Fruit fly (Drosophila melanogaster) whole organism, embryonic: ENCODE measurements around the gene CG14851.
A peak's percentile ranks its signal among the peaks of the same experiment; 100 is the strongest.

Experiments used
- CG10267 ChIP-seq: fragments of 200-800 bp; sonication (Bioruptor generic); optimal IDR thresholded peaks from 2 replicates; lab custom pipeline; 2018; ENCODE audit warnings: missing biosample characterization, mild to moderate bottlenecking, missing genetic modification characterization, moderate library complexity
- CG10431 ChIP-seq: fragments of 200-800 bp; sonication (Bioruptor generic); optimal IDR thresholded peaks from 3 replicates; lab custom pipeline; 2018; ENCODE audit warnings: missing biosample characterization, mild to moderate bottlenecking, missing genetic modification characterization
- CG12219 ChIP-seq: fragments of 200-800 bp; sonication (Bioruptor generic); optimal IDR thresholded peaks from 3 replicates; lab custom pipeline; 2018; ENCODE audit warnings: missing biosample characterization, mild to moderate bottlenecking, missing genetic modification characterization
- CG1529 ChIP-seq: fragments of 200-800 bp; sonication (Bioruptor generic); optimal IDR thresholded peaks from 3 replicates; lab custom pipeline; 2018; ENCODE audit warnings: missing biosample characterization, missing genetic modification characterization
- CG17612 ChIP-seq: fragments of 200-800 bp; sonication (Bioruptor generic); IDR thresholded peaks from 2 replicates; pipeline ENCODE4 v1.3.6; 2022; ENCODE audit warnings: missing biosample characterization, missing genetic modification characterization
- CG32767 ChIP-seq: fragments of 200-800 bp; sonication (Bioruptor generic); IDR thresholded peaks from 2 replicates; pipeline ENCODE4 v1.3.6; 2022; ENCODE audit warnings: missing biosample characterization, missing genetic modification characterization
- CG4328 ChIP-seq: fragments of 200-800 bp; sonication (Bioruptor generic); optimal IDR thresholded peaks from 3 replicates; lab custom pipeline; 2017; ENCODE audit warnings: missing biosample characterization, missing genetic modification reagents, missing genetic modification characterization
- CG4360 ChIP-seq: fragments of 200-800 bp; sonication (Bioruptor generic); IDR thresholded peaks from 2 replicates; pipeline ENCODE4 v1.3.6; 2022; ENCODE audit warnings: missing biosample characterization, missing genetic modification characterization
- CG4404 ChIP-seq: fragments of 200-800 bp; sonication (Bioruptor generic); IDR thresholded peaks from 2 replicates; pipeline ENCODE4 v1.3.6; 2022; ENCODE audit warnings: missing biosample characterization, missing genetic modification characterization
- CG4617 ChIP-seq: fragments of 200-800 bp; sonication (Bioruptor generic); optimal IDR thresholded peaks from 3 replicates; lab custom pipeline; 2016; ENCODE audit warnings: missing biosample characterization, missing genetic modification characterization, borderline replicate concordance
- CG5953 ChIP-seq: fragments of 200-800 bp; sonication (Bioruptor generic); IDR thresholded peaks from 2 replicates; pipeline ENCODE4 v1.3.6; 2022; ENCODE audit warnings: missing biosample characterization, missing genetic modification characterization
- CG8944 ChIP-seq: fragments of 200-800 bp; sonication (Bioruptor generic); optimal IDR thresholded peaks from 3 replicates; lab custom pipeline; 2016; ENCODE audit warnings: missing biosample characterization, missing genetic modification characterization
- CG9437 ChIP-seq: fragments of 200-800 bp; sonication (Bioruptor generic); optimal IDR thresholded peaks from 2 replicates; lab custom pipeline; 2018; ENCODE audit warnings: missing biosample characterization, mild to moderate bottlenecking, missing genetic modification characterization
- CkIIα-i1 ChIP-seq: fragments of 200-800 bp; sonication (Bioruptor generic); IDR thresholded peaks from 2 replicates; pipeline ENCODE4 v1.3.6; 2022; ENCODE audit warnings: missing biosample characterization, missing genetic modification characterization
- Doc2 ChIP-seq: fragments of 200-800 bp; sonication (Bioruptor generic); IDR thresholded peaks from 2 replicates; pipeline ENCODE4 v1.3.6; 2022; ENCODE audit warnings: missing biosample characterization, missing genetic modification characterization
- Gug ChIP-seq: fragments of 200-800 bp; sonication (Bioruptor generic); IDR thresholded peaks from 4 replicates; pipeline ENCODE4 v1.3.6; 2022; ENCODE audit warnings: missing biosample characterization, missing genetic modification characterization
- HLH3B ChIP-seq: fragments of 200-800 bp; sonication (Bioruptor generic); IDR thresholded peaks from 2 replicates; pipeline ENCODE4 v1.3.6; 2022; ENCODE audit warnings: missing biosample characterization, missing genetic modification characterization
- Hey ChIP-seq: fragments of 200-800 bp; sonication (Bioruptor generic); optimal IDR thresholded peaks from 3 replicates; lab custom pipeline; 2018; ENCODE audit warnings: missing biosample characterization, mild to moderate bottlenecking, missing genetic modification characterization
- Lim3 ChIP-seq: fragments of 200-800 bp; sonication (Bioruptor generic); IDR thresholded peaks from 2 replicates; pipeline ENCODE4 v1.3.6; 2022; ENCODE audit warnings: missing biosample characterization, missing genetic modification characterization
- Sox100B ChIP-seq: fragments of 200-800 bp; sonication (Bioruptor generic); optimal IDR thresholded peaks from 3 replicates; lab custom pipeline; 2018; ENCODE audit warnings: missing biosample characterization, mild to moderate bottlenecking, missing genetic modification characterization
- Sry-β ChIP-seq: fragments of 200-800 bp; sonication (Bioruptor generic); optimal IDR thresholded peaks from 2 replicates; lab custom pipeline; 2018; ENCODE audit warnings: missing biosample characterization, mild to moderate bottlenecking, missing genetic modification characterization, moderate library complexity
- Xbp1 ChIP-seq: fragments of 200-800 bp; sonication (Bioruptor generic); optimal IDR thresholded peaks from 3 replicates; lab custom pipeline; 2016; ENCODE audit warnings: missing biosample characterization, mild to moderate bottlenecking, missing genetic modification characterization
- aop ChIP-seq: fragments of 200-800 bp; sonication (Bioruptor generic); IDR thresholded peaks from 2 replicates; pipeline ENCODE4 v1.3.6; 2022; ENCODE audit warnings: missing biosample characterization, missing genetic modification characterization
- ase ChIP-seq: fragments of 200-800 bp; sonication (Bioruptor generic); IDR thresholded peaks from 3 replicates; pipeline ENCODE4 v1.3.6; 2022; ENCODE audit warnings: missing biosample characterization, missing genetic modification characterization
- bbx ChIP-seq: fragments of 200-800 bp; sonication (Bioruptor generic); IDR thresholded peaks from 2 replicates; pipeline ENCODE4 v1.3.6; 2022; ENCODE audit warnings: missing biosample characterization, missing genetic modification characterization; ENCODE audit not compliant: partially characterized antibody
- chif ChIP-seq, 2 experiments: fragments of 200-800 bp; sonication (Bioruptor generic); optimal IDR thresholded peaks; 3 replicates each; lab custom pipeline; 2016; ENCODE audit warnings: missing biosample characterization in 2 of 2, missing genetic modification characterization in 2 of 2
- crol ChIP-seq: fragments of 200-800 bp; sonication (Bioruptor generic); IDR thresholded peaks from 2 replicates; pipeline ENCODE4 v1.3.6; 2022; ENCODE audit warnings: missing biosample characterization, missing genetic modification characterization
- cwo ChIP-seq: fragments of 200-800 bp; sonication (Bioruptor generic); optimal IDR thresholded peaks from 3 replicates; lab custom pipeline; 2017; ENCODE audit warnings: missing biosample characterization, missing genetic modification characterization, mild to moderate bottlenecking, moderate library complexity, missing genetic modification reagents
- gce ChIP-seq: fragments of 200-800 bp; sonication (Bioruptor generic); IDR thresholded peaks from 3 replicates; pipeline ENCODE4 v1.3.6; 2022; ENCODE audit warnings: missing biosample characterization, missing genetic modification characterization
- grn ChIP-seq: fragments of 200-800 bp; sonication (Bioruptor generic); optimal IDR thresholded peaks from 3 replicates; lab custom pipeline; 2017; ENCODE audit warnings: missing biosample characterization, missing genetic modification characterization
- gro ChIP-seq: fragments of 200-800 bp; sonication (Bioruptor generic); optimal IDR thresholded peaks from 2 replicates; lab custom pipeline; 2016; ENCODE audit warnings: missing biosample characterization, missing genetic modification characterization
- hkb ChIP-seq, 2 experiments: fragments of 200-800 bp in 1 of 2; fragments of >200 bp in 1 of 2; sonication (Bioruptor generic) in 1 of 2; IDR thresholded peaks in 1 of 2; optimal IDR thresholded peaks in 1 of 2; 2 replicates each; pipeline versions ENCODE4 v1.3.6 to Lab custom; 2017 to 2022; ENCODE audit warnings: missing biosample characterization in 1 of 2, missing genetic modification characterization in 1 of 2
- ind ChIP-seq: fragments of 200-800 bp; sonication (Bioruptor generic); optimal IDR thresholded peaks from 3 replicates; lab custom pipeline; 2016; ENCODE audit warnings: missing biosample characterization, missing genetic modification characterization
- klu ChIP-seq: fragments of 200-800 bp; sonication (Bioruptor generic); IDR thresholded peaks from 2 replicates; pipeline ENCODE4 v1.3.6; 2022; ENCODE audit warnings: missing biosample characterization, missing genetic modification characterization
- kni ChIP-seq: fragments of 200-800 bp; sonication (Bioruptor generic); optimal IDR thresholded peaks from 3 replicates; lab custom pipeline; 2017; ENCODE audit warnings: mild to moderate bottlenecking, missing biosample characterization, missing genetic modification reagents, missing genetic modification characterization
- lola ChIP-seq, 3 experiments: fragments of >200 bp in 2 of 3; fragments of 200-800 bp in 1 of 3; sonication (Bioruptor generic) in 1 of 3; optimal IDR thresholded peaks; 2 replicates each; lab custom pipeline; 2017 to 2019; ENCODE audit warnings: missing biosample characterization in 3 of 3, missing genetic modification characterization in 3 of 3, mild to moderate bottlenecking in 1 of 3, moderate library complexity in 1 of 3
- pb ChIP-seq: fragments of 200-800 bp; sonication (Bioruptor generic); optimal IDR thresholded peaks from 3 replicates; lab custom pipeline; 2016; ENCODE audit warnings: missing biosample characterization, missing genetic modification characterization
- prd ChIP-seq, 3 experiments: fragments of >200 bp in 2 of 3; fragments of 200-800 bp in 1 of 3; sonication (Bioruptor generic) in 1 of 3; optimal IDR thresholded peaks in 2 of 3; IDR thresholded peaks in 1 of 3; 2 replicates in 2 of 3; 3 replicates in 1 of 3; pipeline versions ENCODE4 v1.3.6 to Lab custom; 2017 to 2022; ENCODE audit warnings: missing biosample characterization in 1 of 3, missing genetic modification characterization in 1 of 3
- ro ChIP-seq: fragments of 200-800 bp; sonication (Bioruptor generic); IDR thresholded peaks from 2 replicates; pipeline ENCODE4 v1.3.6; 2022; ENCODE audit warnings: missing biosample characterization, missing genetic modification characterization
- shn ChIP-seq: fragments of 200-800 bp; sonication (Bioruptor generic); optimal IDR thresholded peaks from 3 replicates; lab custom pipeline; 2016; ENCODE audit warnings: missing biosample characterization, missing genetic modification characterization
- sim ChIP-seq: fragments of 200-800 bp; sonication (Bioruptor generic); IDR thresholded peaks from 2 replicates; pipeline ENCODE4 v1.3.6; 2022; ENCODE audit warnings: missing biosample characterization, missing genetic modification characterization
- slbo ChIP-seq: fragments of 200-800 bp; sonication (Bioruptor generic); IDR thresholded peaks from 2 replicates; pipeline ENCODE4 v1.3.6; 2022; ENCODE audit warnings: missing biosample characterization, missing genetic modification characterization
- slp2 ChIP-seq: fragments of 200-800 bp; sonication (Bioruptor generic); optimal IDR thresholded peaks from 2 replicates; lab custom pipeline; 2016; ENCODE audit warnings: missing biosample characterization, missing genetic modification characterization
- so ChIP-seq: fragments of 200-800 bp; sonication (Bioruptor generic); IDR thresholded peaks from 3 replicates; pipeline ENCODE4 v1.3.6; 2022; ENCODE audit warnings: missing biosample characterization, missing genetic modification characterization
- stwl ChIP-seq: fragments of 200-800 bp; sonication (Bioruptor generic); optimal IDR thresholded peaks from 3 replicates; lab custom pipeline; 2018; ENCODE audit warnings: missing biosample characterization, mild to moderate bottlenecking, missing genetic modification characterization, moderate library complexity
- tgo ChIP-seq: fragments of 200-800 bp; sonication (Bioruptor generic); IDR thresholded peaks from 3 replicates; pipeline ENCODE4 v1.3.6; 2022; ENCODE audit warnings: missing biosample characterization, missing genetic modification characterization
- tll ChIP-seq, 2 experiments: fragments of 200-800 bp in 1 of 2; fragments of >200 bp in 1 of 2; sonication (Bioruptor generic) in 1 of 2; optimal IDR thresholded peaks; 2 replicates each; lab custom pipeline; 2017 to 2019; ENCODE audit warnings: missing biosample characterization in 2 of 2, missing genetic modification characterization in 2 of 2, mild to moderate bottlenecking in 1 of 2, moderate library complexity in 1 of 2
- unc-4 ChIP-seq: fragments of 200-800 bp; sonication (Bioruptor generic); IDR thresholded peaks from 2 replicates; pipeline ENCODE4 v1.3.6; 2022; ENCODE audit warnings: missing biosample characterization, missing genetic modification characterization; ENCODE audit not compliant: partially characterized antibody

CG14851 gene

DNA sequence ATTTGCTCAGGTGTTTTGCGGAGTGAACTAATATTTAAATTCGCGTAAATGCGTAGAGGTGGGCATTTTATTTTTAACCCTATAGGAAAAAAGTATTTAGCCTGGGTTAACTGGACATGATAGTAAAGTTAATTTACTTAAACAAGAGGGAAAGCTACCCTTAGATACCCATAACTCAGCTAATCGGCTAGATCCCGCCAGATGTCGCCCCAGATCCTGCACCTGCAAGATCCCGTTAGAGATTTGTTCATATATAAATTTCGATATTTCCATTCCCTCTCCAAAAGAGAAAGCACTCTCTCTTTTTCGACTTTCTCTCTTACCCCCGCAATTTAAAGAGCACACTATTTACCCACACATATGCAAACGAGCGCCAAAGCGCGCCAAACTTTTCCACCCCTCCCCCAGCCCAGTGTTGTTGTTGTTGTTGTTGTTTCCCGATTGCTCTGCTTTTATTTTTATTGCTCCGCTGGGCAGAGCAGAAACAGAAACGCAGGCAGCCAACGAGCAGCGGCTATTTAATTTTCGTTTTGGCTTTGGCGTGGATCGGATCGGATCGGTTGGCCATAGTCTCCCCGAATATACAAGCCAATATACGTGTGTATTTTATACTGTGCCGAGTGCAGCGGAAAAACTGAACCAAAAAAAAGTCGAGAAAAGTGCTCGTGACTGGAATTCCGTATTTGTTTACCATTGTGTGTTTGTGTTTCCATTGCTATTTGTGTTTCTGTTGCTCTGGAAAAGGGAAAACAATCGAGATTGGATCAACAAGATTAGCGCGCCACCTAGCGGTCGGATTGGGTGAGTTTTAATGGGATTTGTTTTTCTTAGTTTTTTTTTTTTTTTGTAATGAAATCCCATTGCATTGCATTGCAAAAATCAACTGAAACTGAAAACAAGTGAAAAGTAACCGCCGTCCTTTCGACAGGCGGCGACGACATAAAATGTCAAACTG is 14.8 kb downstream of the CG14851 start, which contains the start of gene stumps (continued):
- TF ChIP-seq CG12219 (GFP tag; lab: Kevin White, UChicago) (no peak), shn (GFP tag; lab: Kevin White, UChicago) (no peak), unc-4 (GFP tag; lab: Robert Waterston, UW) (no peak), Sry-β (no peak), chif (GFP tag; optimal IDR thresholded peaks at IDR 0.05; lab: Kevin White, UChicago) (no peak), CG5953 (GFP tag; lab: Robert Waterston, UW) (no peak), ase (no peak), ind (no peak), prd (optimal IDR thresholded peaks at IDR 0.05; lab: Kevin White, UChicago) (no peak), prd (GFP tag; IDR thresholded peaks at IDR 0.05; lab: Robert Waterston, UW) (no peak), Gug (no peak), CG1529 (GFP tag; lab: Kevin White, UChicago) (no peak), CG10431 (GFP tag; lab: Kevin White, UChicago) (peak; percentile 25), cwo (GFP tag; lab: Kevin White, UChicago) (no peak), kni (GFP tag; lab: Kevin White, UChicago) (peak; percentile 85), pb (no peak), slp2 (GFP tag; lab: Kevin White, UChicago) (no peak), HLH3B (no peak), hkb (optimal IDR thresholded peaks at IDR 0.05; lab: Kevin White, UChicago) (no peak), hkb (GFP tag; IDR thresholded peaks at IDR 0.05; lab: Robert Waterston, UW) (peak; percentile 28; the same call in 1 of the 2 replicates), CG17612 (GFP tag; lab: Robert Waterston, UW) (no peak), Sox100B (GFP tag; lab: Kevin White, UChicago) (peak; percentile 20), CG4328 (GFP tag; lab: Kevin White, UChicago) (no peak), sim (GFP tag; lab: Robert Waterston, UW) (no peak), klu (GFP tag; lab: Robert Waterston, UW) (no peak), Doc2 (no peak), CG10267 (tag; lab: Kevin White, UChicago) (no peak), Xbp1 (GFP tag; lab: Kevin White, UChicago) (no peak), aop (GFP tag; lab: Robert Waterston, UW) (no peak), CG4360 (GFP tag; lab: Robert Waterston, UW) (peak; percentile 89), crol (GFP tag; lab: Robert Waterston, UW) (peak; percentile 84), Lim3 (no peak), gce (no peak), gro (no peak), CG9437 (GFP tag; lab: Kevin White, UChicago) (no peak), stwl (tag; lab: Kevin White, UChicago) (no peak), tll (GFP tag; optimal IDR thresholded peaks at IDR 0.05; lab: Kevin White, UChicago) (no peak), so (GFP tag; lab: Robert Waterston, UW) (peak; percentile 72; the same call in 2 of the 3 replicates), lola (GFP tag; optimal IDR thresholded peaks at IDR 0.05; lab: Kevin White, UChicago) (no peak), ro (GFP tag; lab: Robert Waterston, UW) (no peak), Hey (tag; lab: Kevin White, UChicago) (no peak), CG8944 (no peak), tgo (GFP tag; lab: Robert Waterston, UW) (no peak), CG4404 (GFP tag; lab: Robert Waterston, UW) (no peak), bbx (GFP tag; lab: Robert Waterston, UW) (0 out of 2 replicates have a peak, but pooled peaks have one; percentile 7), CG4617 (no peak), grn (GFP tag; lab: Kevin White, UChicago) (peak; percentile 53), CG32767 (GFP tag; lab: Robert Waterston, UW) (0 out of 2 replicates have a peak, but pooled peaks have one; percentile 27), CkIIα-i1 (GFP tag; lab: Robert Waterston, UW) (no peak), slbo (GFP tag; lab: Robert Waterston, UW) (no peak)
